Fruit fly (Drosophila melanogaster) whole organism, embryonic: ENCODE data around the gene CG1273.

ENCODE experiments used
- Atf6 ChIP-seq: fragments of 200-800 bp; sonication (Bioruptor generic); IDR thresholded peaks from 2 replicates; pipeline ENCODE4 v1.3.6; 2022; ENCODE audit warnings: missing biosample characterization, missing genetic modification characterization
- CG11398 ChIP-seq: fragments of 200-800 bp; sonication (Bioruptor generic); optimal IDR thresholded peaks from 2 replicates; lab custom pipeline; 2016; ENCODE audit warnings: missing biosample characterization, missing genetic modification characterization
- CG11504 ChIP-seq: fragments of 200-800 bp; sonication (Bioruptor generic); optimal IDR thresholded peaks from 3 replicates; lab custom pipeline; 2019; ENCODE audit warnings: missing biosample characterization, mild to moderate bottlenecking, missing genetic modification characterization, moderate library complexity
- CG11560 ChIP-seq: fragments of 200-800 bp; sonication (Bioruptor generic); IDR thresholded peaks from 3 replicates; pipeline ENCODE4 v1.3.6; 2022; ENCODE audit warnings: missing biosample characterization, missing genetic modification characterization
- CG12219 ChIP-seq: fragments of 200-800 bp; sonication (Bioruptor generic); optimal IDR thresholded peaks from 3 replicates; lab custom pipeline; 2018; ENCODE audit warnings: missing biosample characterization, mild to moderate bottlenecking, missing genetic modification characterization
- CG13287 ChIP-seq: fragments of 200-800 bp; sonication (Bioruptor generic); IDR thresholded peaks from 2 replicates; pipeline ENCODE4 v1.3.6; 2022; ENCODE audit warnings: missing biosample characterization, missing genetic modification characterization; ENCODE audit not compliant: partially characterized antibody
- CG13624 ChIP-seq: fragments of 200-800 bp; sonication (Bioruptor generic); optimal IDR thresholded peaks from 2 replicates; lab custom pipeline; 2016; ENCODE audit warnings: missing biosample characterization, missing genetic modification characterization
- CG14014 ChIP-seq: fragments of 200-800 bp; sonication (Bioruptor generic); IDR thresholded peaks from 2 replicates; pipeline ENCODE4 v1.3.6; 2022; ENCODE audit warnings: missing biosample characterization, missing genetic modification characterization
- CG16863 ChIP-seq: fragments of 200-800 bp; sonication (Bioruptor generic); optimal IDR thresholded peaks from 3 replicates; lab custom pipeline; 2016; ENCODE audit warnings: missing biosample characterization, missing genetic modification characterization
- CG17829 ChIP-seq: fragments of 200-800 bp; optimal IDR thresholded peaks from 2 replicates; lab custom pipeline; 2019; ENCODE audit warnings: missing biosample characterization, mild to moderate bottlenecking, missing genetic modification characterization, moderate library complexity
- CG18764 ChIP-seq: fragments of 200-800 bp; sonication (Bioruptor generic); optimal IDR thresholded peaks from 3 replicates; lab custom pipeline; 2016; ENCODE audit warnings: missing biosample characterization, missing genetic modification characterization
- CG32767 ChIP-seq: fragments of 200-800 bp; sonication (Bioruptor generic); IDR thresholded peaks from 2 replicates; pipeline ENCODE4 v1.3.6; 2022; ENCODE audit warnings: missing biosample characterization, missing genetic modification characterization
- CG33557 ChIP-seq: fragments of 200-800 bp; sonication (Bioruptor generic); optimal IDR thresholded peaks from 2 replicates; lab custom pipeline; 2019; ENCODE audit warnings: missing biosample characterization, mild to moderate bottlenecking, missing genetic modification characterization, moderate library complexity
- CG34376 ChIP-seq: fragments of 200-800 bp; sonication (Bioruptor generic); optimal IDR thresholded peaks from 2 replicates; lab custom pipeline; 2018; ENCODE audit warnings: missing biosample characterization, mild to moderate bottlenecking, missing genetic modification characterization
- CG4360 ChIP-seq: fragments of 200-800 bp; sonication (Bioruptor generic); IDR thresholded peaks from 2 replicates; pipeline ENCODE4 v1.3.6; 2022; ENCODE audit warnings: missing biosample characterization, missing genetic modification characterization
- CG6791 ChIP-seq: fragments of 200-800 bp; sonication (Bioruptor generic); IDR thresholded peaks from 3 replicates; pipeline ENCODE4 v1.3.6; 2022; ENCODE audit warnings: missing biosample characterization, missing genetic modification characterization; ENCODE audit not compliant: partially characterized antibody
- CG6813 ChIP-seq: fragments of 200-800 bp; sonication (Bioruptor generic); optimal IDR thresholded peaks from 2 replicates; lab custom pipeline; 2017; ENCODE audit warnings: missing biosample characterization, missing genetic modification characterization, mild to moderate bottlenecking, moderate library complexity, missing genetic modification reagents
- CG7928 ChIP-seq: fragments of 200-800 bp; sonication (Bioruptor generic); optimal IDR thresholded peaks from 2 replicates; lab custom pipeline; 2017; ENCODE audit warnings: missing biosample characterization, mild to moderate bottlenecking, missing genetic modification characterization
- CG8478 ChIP-seq: fragments of >200 bp; optimal IDR thresholded peaks from 2 replicates; lab custom pipeline; 2018
- CG9609 ChIP-seq: fragments of 200-800 bp; sonication (Bioruptor generic); optimal IDR thresholded peaks from 3 replicates; lab custom pipeline; 2016; ENCODE audit warnings: missing biosample characterization, missing genetic modification characterization
- CG9727 ChIP-seq: fragments of 200-800 bp; sonication (Bioruptor generic); optimal IDR thresholded peaks from 3 replicates; lab custom pipeline; 2017; ENCODE audit warnings: missing biosample characterization, mild to moderate bottlenecking, missing genetic modification characterization
- Dek ChIP-seq: fragments of 200-800 bp; sonication (Bioruptor generic); optimal IDR thresholded peaks from 3 replicates; lab custom pipeline; 2019; ENCODE audit warnings: missing biosample characterization, mild to moderate bottlenecking, missing genetic modification characterization, moderate library complexity
- Dip2 ChIP-seq: fragments of 200-800 bp; sonication (Bioruptor generic); IDR thresholded peaks from 2 replicates; pipeline ENCODE4 v1.3.6; 2022; ENCODE audit warnings: missing biosample characterization, missing genetic modification characterization
- Dref ChIP-seq: fragments of 200-800 bp; sonication (Bioruptor generic); IDR thresholded peaks from 2 replicates; pipeline ENCODE4 v1.3.6; 2022; ENCODE audit warnings: missing biosample characterization, missing genetic modification characterization
- Fer1 ChIP-seq: fragments of 200-800 bp; sonication (Bioruptor generic); optimal IDR thresholded peaks from 2 replicates; lab custom pipeline; 2017; ENCODE audit warnings: missing biosample characterization, mild to moderate bottlenecking, missing genetic modification characterization
- Hand ChIP-seq: fragments of 200-800 bp; sonication (Bioruptor generic); optimal IDR thresholded peaks from 2 replicates; lab custom pipeline; 2017; ENCODE audit warnings: mild to moderate bottlenecking, missing biosample characterization, missing genetic modification reagents, missing genetic modification characterization
- Hey ChIP-seq: fragments of 200-800 bp; sonication (Bioruptor generic); optimal IDR thresholded peaks from 3 replicates; lab custom pipeline; 2018; ENCODE audit warnings: missing biosample characterization, mild to moderate bottlenecking, missing genetic modification characterization
- Mrtf ChIP-seq: fragments of 200-800 bp; sonication (Bioruptor generic); IDR thresholded peaks from 3 replicates; pipeline ENCODE4 v1.3.6; 2022; ENCODE audit warnings: missing biosample characterization, missing genetic modification characterization
- Neu2 ChIP-seq: fragments of 200-800 bp; sonication (Bioruptor generic); optimal IDR thresholded peaks from 3 replicates; lab custom pipeline; 2016; ENCODE audit warnings: missing biosample characterization, missing genetic modification characterization, borderline replicate concordance
- Nf-YB ChIP-seq: fragments of 200-800 bp; sonication (Bioruptor generic); optimal IDR thresholded peaks from 3 replicates; lab custom pipeline; 2019; ENCODE audit warnings: missing biosample characterization, mild to moderate bottlenecking, missing genetic modification characterization, moderate library complexity
- Sox102F ChIP-seq: fragments of 200-800 bp; sonication (Bioruptor generic); optimal IDR thresholded peaks from 2 replicates; lab custom pipeline; 2018; ENCODE audit warnings: missing biosample characterization, mild to moderate bottlenecking, missing genetic modification characterization, moderate library complexity
- TFAM ChIP-seq: fragments of 200-800 bp; sonication (Bioruptor generic); optimal IDR thresholded peaks from 2 replicates; lab custom pipeline; 2017; ENCODE audit warnings: missing biosample characterization, missing genetic modification characterization, inconsistent platforms
- Xbp1 ChIP-seq: fragments of 200-800 bp; sonication (Bioruptor generic); optimal IDR thresholded peaks from 3 replicates; lab custom pipeline; 2016; ENCODE audit warnings: missing biosample characterization, mild to moderate bottlenecking, missing genetic modification characterization
- ac ChIP-seq: fragments of 200-800 bp; sonication (Bioruptor generic); optimal IDR thresholded peaks from 3 replicates; lab custom pipeline; 2017; ENCODE audit warnings: missing biosample characterization, mild to moderate bottlenecking, missing genetic modification characterization
- bowl ChIP-seq: fragments of 200-800 bp; sonication (Bioruptor generic); IDR thresholded peaks from 2 replicates; pipeline ENCODE4 v1.3.6; 2022; ENCODE audit warnings: missing biosample characterization, missing genetic modification characterization
- chn ChIP-seq: fragments of 200-800 bp; sonication (Bioruptor generic); optimal IDR thresholded peaks from 2 replicates; lab custom pipeline; 2016; ENCODE audit warnings: missing biosample characterization, missing genetic modification characterization
- crp ChIP-seq, 2 experiments: fragments of 200-800 bp; sonication (Bioruptor generic); optimal IDR thresholded peaks; 2 replicates in 1 of 2; 3 replicates in 1 of 2; lab custom pipeline; 2017; ENCODE audit warnings: missing biosample characterization in 2 of 2, missing genetic modification characterization in 2 of 2, mild to moderate bottlenecking in 1 of 2, moderate library complexity in 1 of 2
- dm ChIP-seq: fragments of 200-800 bp; sonication (Bioruptor generic); optimal IDR thresholded peaks from 3 replicates; lab custom pipeline; 2016; ENCODE audit warnings: missing biosample characterization, missing genetic modification characterization
- esg ChIP-seq: fragments of 200-800 bp; sonication (Bioruptor generic); conservative IDR thresholded peaks from 2 replicates; pipeline ENCODE4 v1.3.6; 2022; ENCODE audit warnings: missing biosample characterization, missing genetic modification characterization
- exex ChIP-seq: fragments of 200-800 bp; sonication (Bioruptor generic); optimal IDR thresholded peaks from 4 replicates; lab custom pipeline; 2018; ENCODE audit warnings: missing biosample characterization, mild to moderate bottlenecking, missing genetic modification characterization, moderate library complexity
- ham ChIP-seq: fragments of 200-800 bp; sonication (Bioruptor generic); IDR thresholded peaks from 2 replicates; pipeline ENCODE4 v1.3.6; 2022; ENCODE audit warnings: missing biosample characterization, missing genetic modification characterization
- her ChIP-seq: fragments of 200-800 bp; sonication (Bioruptor generic); optimal IDR thresholded peaks from 2 replicates; lab custom pipeline; 2016; ENCODE audit warnings: missing biosample characterization, missing genetic modification characterization
- insv ChIP-seq, 2 experiments: fragments of 200-800 bp; sonication (Bioruptor generic); optimal IDR thresholded peaks; 3 replicates each; lab custom pipeline; 2016 to 2018; ENCODE audit warnings: missing biosample characterization in 2 of 2, missing genetic modification characterization in 2 of 2
- kay ChIP-seq: fragments of 200-800 bp; sonication (Bioruptor generic); optimal IDR thresholded peaks from 2 replicates; lab custom pipeline; 2016; ENCODE audit warnings: missing biosample characterization, missing genetic modification characterization
- lov ChIP-seq, 2 experiments: fragments of 200-800 bp in 1 of 2; fragments of >200 bp in 1 of 2; sonication (Bioruptor generic) in 1 of 2; IDR thresholded peaks in 1 of 2; optimal IDR thresholded peaks in 1 of 2; 2 replicates in 1 of 2; 3 replicates in 1 of 2; pipeline versions ENCODE4 v1.3.6 to Lab custom; 2017 to 2022; ENCODE audit warnings: missing biosample characterization in 1 of 2, missing genetic modification characterization in 1 of 2
- mirr ChIP-seq: fragments of 200-800 bp; sonication (Bioruptor generic); optimal IDR thresholded peaks from 3 replicates; lab custom pipeline; 2018; ENCODE audit warnings: missing biosample characterization, mild to moderate bottlenecking, missing genetic modification characterization
- pita ChIP-seq: fragments of 200-800 bp; sonication (Bioruptor generic); optimal IDR thresholded peaks from 2 replicates; lab custom pipeline; 2017; ENCODE audit warnings: missing biosample characterization, mild to moderate bottlenecking, missing genetic modification characterization
- ssp ChIP-seq: fragments of 200-800 bp; sonication (Bioruptor generic); IDR thresholded peaks from 2 replicates; pipeline ENCODE4 v1.3.6; 2022; ENCODE audit warnings: missing biosample characterization, missing genetic modification characterization
- unpg ChIP-seq: fragments of 200-800 bp; sonication (Bioruptor generic); optimal IDR thresholded peaks from 3 replicates; lab custom pipeline; 2018; ENCODE audit warnings: missing biosample characterization, mild to moderate bottlenecking, missing genetic modification characterization, moderate library complexity

Gene CG1273

dm6 chr3L:4227164-4227563 lies 36.4 kb upstream of the CG1273 start, which contains the start of gene CG46460 (continued):
- no peak for TF ChIP-seq insv (GFP tag; optimal IDR thresholded peaks at IDR 0.05; lab: Kevin White, UChicago)
- no peak for TF ChIP-seq CG33557 (GFP tag; lab: Kevin White, UChicago)
- TF ChIP-seq CG9609 (GFP tag; lab: Kevin White, UChicago), result no peak
- TF ChIP-seq pita, result no peak
- TF ChIP-seq Hey (tag; lab: Kevin White, UChicago), result no peak
- no peak for TF ChIP-seq TFAM (GFP tag; lab: Kevin White, UChicago)
- TF ChIP-seq CG13624, result no peak
- no peak for TF ChIP-seq Fer1
- no peak for TF ChIP-seq mirr (GFP tag; lab: Kevin White, UChicago)
- TF ChIP-seq CG6791 (GFP tag; lab: Robert Waterston, UW), result peak; percentile 40; the same call in 2 of the 3 replicates
- TF ChIP-seq bowl (GFP tag; lab: Robert Waterston, UW), result no peak
- 0 out of 2 replicates have a peak, but pooled peaks have one; percentile 20 for TF ChIP-seq CG14014 (GFP tag; lab: Robert Waterston, UW)
- no peak for TF ChIP-seq Dek (tag; lab: Kevin White, UChicago)
- TF ChIP-seq ham (GFP tag; lab: Robert Waterston, UW), result no peak
- peak; percentile 6 for TF ChIP-seq CG34376 (GFP tag; lab: Kevin White, UChicago)
- no peak for TF ChIP-seq Neu2 (GFP tag; lab: Kevin White, UChicago)
- no peak for TF ChIP-seq chn (GFP tag; lab: Kevin White, UChicago)
- TF ChIP-seq CG11398, result no peak
- TF ChIP-seq lov (optimal IDR thresholded peaks at IDR 0.05; lab: Kevin White, UChicago), result no peak
- 0 out of 3 replicates have a peak, but pooled peaks have one; percentile 28 for TF ChIP-seq lov (GFP tag; IDR thresholded peaks at IDR 0.05; lab: Robert Waterston, UW)
- TF ChIP-seq ssp (GFP tag; lab: Robert Waterston, UW), result no peak
- no peak for TF ChIP-seq CG18764 (GFP tag; lab: Kevin White, UChicago)
- TF ChIP-seq CG9727 (GFP tag; lab: Kevin White, UChicago), result peak; percentile 32
- TF ChIP-seq, all 482 proteins: peak for 64

dm6 chr3L:4228187-4228836 lies 35.2 kb upstream of the CG1273 start:
- peak; percentile 82 for TF ChIP-seq ac (GFP tag; lab: Kevin White, UChicago)
- TF ChIP-seq Dip2, result peak; percentile 48; the same call in 1 of the 2 replicates
- TF ChIP-seq CG11504 (tag; lab: Kevin White, UChicago), result peak; percentile 97
- TF ChIP-seq Hand (GFP tag; lab: Kevin White, UChicago), result peak; percentile 82
- TF ChIP-seq crp (GFP tag; optimal IDR thresholded peaks at IDR 0.05; lab: Kevin White, UChicago), result peak in 1 of 2 experiments; percentile 68
- peak; percentile 85 for TF ChIP-seq Nf-YB
- peak; percentile 95 for TF ChIP-seq CG6813 (GFP tag; lab: Kevin White, UChicago)
- peak; percentile 97 for TF ChIP-seq CG12219 (GFP tag; lab: Kevin White, UChicago)
- TF ChIP-seq Sox102F (GFP tag; lab: Kevin White, UChicago), result peak; percentile 98
- TF ChIP-seq CG32767 (GFP tag; lab: Robert Waterston, UW), result peak; percentile 95
- no peak for TF ChIP-seq Dref (GFP tag; lab: Robert Waterston, UW)
- TF ChIP-seq kay (GFP tag; lab: Kevin White, UChicago), result peak; percentile 87
- TF ChIP-seq CG8478 (lab: Kevin White, UChicago), result no peak
- TF ChIP-seq CG16863 (GFP tag; lab: Kevin White, UChicago), result peak; percentile 97
- TF ChIP-seq Atf6 (GFP tag; lab: Robert Waterston, UW), result peak; percentile 91
- TF ChIP-seq unpg (GFP tag; lab: Kevin White, UChicago), result peak; percentile 97
- peak; percentile 97 for TF ChIP-seq CG17829 (tag; lab: Kevin White, UChicago)
- TF ChIP-seq Mrtf (GFP tag; lab: Robert Waterston, UW), result peak; percentile 96
- peak; percentile 61 for TF ChIP-seq CG7928
- TF ChIP-seq her, result peak; percentile 80
- no peak for TF ChIP-seq CG13287 (GFP tag; lab: Robert Waterston, UW)
- peak; percentile 80 for TF ChIP-seq CG11560 (tag; lab: Robert Waterston, UW)
- peak; percentile 90 for TF ChIP-seq dm (GFP tag; lab: Kevin White, UChicago)
- peak; percentile 51 for TF ChIP-seq exex (tag; lab: Kevin White, UChicago)
- peak; percentile 98 for TF ChIP-seq esg (GFP tag; lab: Robert Waterston, UW)
- peak; percentile 86 for TF ChIP-seq CG4360 (GFP tag; lab: Robert Waterston, UW)
- peak; percentile 97 for TF ChIP-seq Xbp1
